Worm (Caenorhabditis elegans): ENCODE results near the gene sre-49.

sre-49 gene

ce11 chrII:12349866-12350265 lies 31.2 kb downstream of the sre-49 start:
- TF ChIP-seq fos-1 (tag; optimal IDR thresholded peaks at IDR 0.05): peak; percentile 38
- peak; percentile 14 for TF ChIP-seq sma-9 (GFP tag; optimal IDR thresholded peaks at IDR 0.05)
- TF ChIP-seq sma-9 (tag; optimal IDR thresholded peaks at IDR 0.05): no peak
- TF ChIP-seq F13H6.1 (tag; optimal IDR thresholded peaks at IDR 0.05): peak; percentile 65
- TF ChIP-seq gmeb-1 (tag; optimal IDR thresholded peaks at IDR 0.05): peak; percentile 7
- TF ChIP-seq dmd-4 (tag; optimal IDR thresholded peaks at IDR 0.05): no peak
- TF ChIP-seq nhr-129 (tag; optimal IDR thresholded peaks at IDR 0.05): peak; percentile 52
- no peak for TF ChIP-seq nhr-6 (tag; optimal IDR thresholded peaks at IDR 0.05)

- TF ChIP-seq nhr-129 (tag; optimal IDR thresholded peaks at IDR 0.05) (peak; percentile 17), lsy-2 (tag; optimal IDR thresholded peaks at IDR 0.05) (peak in 1 of 2 experiments; percentile 28), ama-1 (optimal IDR thresholded peaks at IDR 0.05) (no peak)
These were observed 32.2 kb downstream of the sre-49 start for ce11 chrII:12350737-12351275.

- TF ChIP-seq sem-4 (tag; optimal IDR thresholded peaks at IDR 0.05) (no peak), nhr-10 (tag; optimal IDR thresholded peaks at IDR 0.05) (no peak), ceh-82 (tag; optimal IDR thresholded peaks at IDR 0.05) (no peak), ztf-1 (GFP tag; conservative IDR thresholded peaks at IDR 0.05) (no peak), nhr-21 (tag; optimal IDR thresholded peaks at IDR 0.05) (no peak), nhr-25 (tag; optimal IDR thresholded peaks at IDR 0.05) (no peak), aly-2 (tag; optimal IDR thresholded peaks at IDR 0.05) (no peak), egl-27 (tag; optimal IDR thresholded peaks at IDR 0.05) (no peak)
These were observed 33.5 kb downstream of the sre-49 start, which contains the start of gene ras-1 for ce11 chrII:12352115-12352514. ras-1 (minus strand) TSS chrII:12352243.

- TF ChIP-seq aly-2 (tag; optimal IDR thresholded peaks at IDR 0.05) (no peak), fos-1 (tag; optimal IDR thresholded peaks at IDR 0.05) (no peak), F13H6.1 (tag; optimal IDR thresholded peaks at IDR 0.05) (no peak), nhr-12 (tag; optimal IDR thresholded peaks at IDR 0.05) (no peak), mbf-1 (tag; optimal IDR thresholded peaks at IDR 0.05) (no peak), lin-13 (GFP tag; optimal IDR thresholded peaks at IDR 0.05) (no peak), blmp-1 (tag; optimal IDR thresholded peaks at IDR 0.05; ENCODE audit: insufficient read depth) (no peak), ztf-4 (tag; optimal IDR thresholded peaks at IDR 0.05) (no peak), Y55F3AM.14 (GFP tag; optimal IDR thresholded peaks at IDR 0.05) (no peak), nhr-10 (tag; optimal IDR thresholded peaks at IDR 0.05) (no peak), elt-3 (tag; optimal IDR thresholded peaks at IDR 0.05) (no peak), peb-1 (tag; optimal IDR thresholded peaks at IDR 0.05) (no peak), ztf-1 (GFP tag; conservative IDR thresholded peaks at IDR 0.05) (no peak), skn-1 (tag; optimal IDR thresholded peaks at IDR 0.05) (no peak)
These were observed 34.5 kb downstream of the sre-49 start for ce11 chrII:12353104-12353503.

ce11 chrII:12353816-12354215 lies 35.2 kb downstream of the sre-49 start:
- TF ChIP-seq snpc-4 (tag; optimal IDR thresholded peaks at IDR 0.05) (no peak), mab-5 (tag; optimal IDR thresholded peaks at IDR 0.05) (no peak), crh-2 (tag; optimal IDR thresholded peaks at IDR 0.05) (peak; percentile 60), C34F6.9 (tag; optimal IDR thresholded peaks at IDR 0.05) (peak; percentile 33), nhr-129 (tag; optimal IDR thresholded peaks at IDR 0.05) (peak; percentile 34)

DNA sequence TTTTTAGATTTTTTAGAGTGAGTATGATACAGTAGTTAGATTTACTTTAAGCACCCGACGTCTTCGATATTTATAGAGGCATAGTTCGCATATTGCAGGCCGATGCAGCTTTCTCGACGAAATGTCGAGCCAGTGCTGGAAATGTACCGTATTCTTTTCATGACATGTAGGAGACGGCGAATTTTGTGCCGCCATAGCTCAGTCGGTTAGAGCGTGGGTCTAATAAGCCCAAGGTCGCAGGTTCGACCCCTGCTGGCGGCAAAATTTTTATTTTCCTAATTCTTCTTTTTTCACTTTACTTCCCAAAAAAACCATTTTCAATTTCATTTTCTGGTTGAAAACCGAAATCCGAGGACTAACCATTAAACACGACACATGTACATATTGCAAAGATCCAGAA lies 43.6 kb downstream of the sre-49 start:
- TF ChIP-seq nhr-12 (tag; optimal IDR thresholded peaks at IDR 0.05) (no peak), ama-1 (optimal IDR thresholded peaks at IDR 0.05) (no peak), zag-1 (tag; optimal IDR thresholded peaks at IDR 0.05) (no peak), nhr-10 (tag; optimal IDR thresholded peaks at IDR 0.05) (no peak), nhr-237 (tag; optimal IDR thresholded peaks at IDR 0.05) (no peak), nhr-11 (tag; optimal IDR thresholded peaks at IDR 0.05) (no peak), unc-55 (GFP tag; optimal IDR thresholded peaks at IDR 0.05) (no peak), sma-3 (GFP tag; optimal IDR thresholded peaks at IDR 0.05) (no peak), ztf-11 (tag; optimal IDR thresholded peaks at IDR 0.05) (no peak), lin-13 (GFP tag; optimal IDR thresholded peaks at IDR 0.05) (no peak), ZK546.5 (tag; optimal IDR thresholded peaks at IDR 0.05) (no peak), nhr-6 (tag; optimal IDR thresholded peaks at IDR 0.05) (no peak), R02D3.7 (tag; optimal IDR thresholded peaks at IDR 0.05) (no peak), F13H6.1 (tag; optimal IDR thresholded peaks at IDR 0.05) (no peak), C34F6.9 (tag; optimal IDR thresholded peaks at IDR 0.05) (no peak), elt-3 (tag; optimal IDR thresholded peaks at IDR 0.05) (no peak), Y55F3AM.14 (GFP tag; optimal IDR thresholded peaks at IDR 0.05) (no peak), unc-62 (GFP tag; optimal IDR thresholded peaks at IDR 0.05) (no peak), peb-1 (tag; optimal IDR thresholded peaks at IDR 0.05) (no peak), fos-1 (tag; optimal IDR thresholded peaks at IDR 0.05) (no peak)
